Worm (Caenorhabditis elegans): ENCODE measurements around the gene asns-2.

asns-2 gene

DNA sequence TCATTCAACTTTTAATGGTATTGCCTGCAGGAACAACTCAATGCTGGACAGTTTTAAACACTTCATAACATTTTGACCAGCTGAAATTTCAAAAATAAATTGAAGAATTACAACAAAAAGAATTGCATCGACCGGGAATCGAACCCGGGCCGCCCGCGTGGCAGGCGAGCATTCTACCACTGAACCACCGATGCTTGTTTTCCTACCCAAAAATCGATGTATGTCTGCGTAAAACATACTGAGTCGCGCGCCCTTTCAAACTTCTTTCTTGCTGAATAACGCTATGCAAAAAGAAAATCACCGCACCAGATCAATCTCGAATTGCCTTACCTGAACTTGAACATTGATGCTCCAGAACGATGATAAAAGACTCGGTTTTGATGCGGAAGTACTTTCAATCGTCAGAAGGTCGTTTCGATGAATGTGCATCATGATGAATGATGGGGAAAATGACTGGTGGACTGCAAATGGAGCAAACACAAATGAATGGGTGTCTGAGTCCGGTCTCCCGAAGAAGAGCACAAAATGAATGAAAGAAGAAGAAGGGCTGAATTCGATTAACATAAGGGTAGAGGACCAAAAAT is 46.0 kb upstream of the asns-2 start, which contains the start of gene R04E5.7 (continued):
- TF ChIP-seq dpl-1 (GFP tag; optimal IDR thresholded peaks at IDR 0.05) (no peak), ztf-11 (tag; optimal IDR thresholded peaks at IDR 0.05) (no peak), lin-15B (tag; optimal IDR thresholded peaks at IDR 0.05) (no peak), lsy-2 (tag; optimal IDR thresholded peaks at IDR 0.05) (peak in 1 of 2 experiments; percentile 3), nhr-84 (tag; optimal IDR thresholded peaks at IDR 0.05) (no peak), jun-1 (tag; optimal IDR thresholded peaks at IDR 0.05) (no peak), swsn-7 (tag; optimal IDR thresholded peaks at IDR 0.05) (peak; percentile 42), nhr-11 (tag; optimal IDR thresholded peaks at IDR 0.05) (no peak), lin-39 (tag; optimal IDR thresholded peaks at IDR 0.05) (no peak), sptf-1 (tag; optimal IDR thresholded peaks at IDR 0.05) (no peak), snu-23 (GFP tag; optimal IDR thresholded peaks at IDR 0.05) (peak; percentile 43), unc-30 (tag; optimal IDR thresholded peaks at IDR 0.05) (no peak), aha-1 (tag; optimal IDR thresholded peaks at IDR 0.05) (no peak), F16B12.6 (tag; optimal IDR thresholded peaks at IDR 0.05) (no peak), nhr-12 (tag; optimal IDR thresholded peaks at IDR 0.05) (no peak), zag-1 (tag; optimal IDR thresholded peaks at IDR 0.05) (no peak), ces-1 (GFP tag; optimal IDR thresholded peaks at IDR 0.05) (no peak), unc-62 (GFP tag; optimal IDR thresholded peaks at IDR 0.05) (no peak), nhr-77 (tag; optimal IDR thresholded peaks at IDR 0.05) (peak; percentile 16), ceh-88 (GFP tag; IDR thresholded peaks at IDR 0.05) (no peak), sup-37 (GFP tag; optimal IDR thresholded peaks at IDR 0.05) (no peak), mep-1 (tag; optimal IDR thresholded peaks at IDR 0.05) (peak; percentile 5), hlh-17 (GFP tag; optimal IDR thresholded peaks at IDR 0.05; ENCODE audit: borderline replicate concordance) (no peak), mef-2 (tag; optimal IDR thresholded peaks at IDR 0.05) (no peak), tlp-1 (tag; optimal IDR thresholded peaks at IDR 0.05) (no peak), skn-1 (tag; optimal IDR thresholded peaks at IDR 0.05) (peak; percentile 0), hlh-4 (tag; optimal IDR thresholded peaks at IDR 0.05) (no peak), isw-1 (GFP tag; IDR thresholded peaks at IDR 0.05) (no peak), nhr-20 (tag; optimal IDR thresholded peaks at IDR 0.05) (peak; percentile 49), alr-1 (tag; optimal IDR thresholded peaks at IDR 0.05; ENCODE audit: borderline replicate concordance) (no peak), tbx-2 (tag; optimal IDR thresholded peaks at IDR 0.05) (no peak), C04F5.9 (tag; optimal IDR thresholded peaks at IDR 0.05) (no peak), Y116A8C.19 (tag; optimal IDR thresholded peaks at IDR 0.05; ENCODE audit: borderline replicate concordance) (no peak)

DNA sequence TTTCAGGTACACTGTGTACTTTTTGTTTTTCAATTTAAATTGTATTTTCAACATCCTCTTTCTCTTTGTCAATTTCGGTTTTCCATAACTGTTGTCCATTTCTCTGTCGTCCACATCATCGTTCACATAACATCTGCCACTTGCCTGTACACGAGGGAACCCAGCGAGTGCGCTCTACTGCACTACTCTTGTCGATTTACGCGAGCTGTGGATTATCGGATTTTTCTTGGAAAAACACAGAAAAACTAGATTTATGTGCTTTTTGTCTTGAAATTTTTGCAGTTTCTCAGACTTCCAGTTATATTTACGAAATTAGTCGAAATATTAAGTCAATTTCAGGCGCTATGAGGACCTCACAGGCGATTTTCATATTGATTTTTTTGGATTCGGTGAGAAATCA is 41.1 kb upstream of the asns-2 start, which contains the start of gene chup-1:
TSS of gene chup-1 (plus strand) at position 340 of the 400 bp plus-strand sequence.
- TF ChIP-seq lin-14 (GFP tag; optimal IDR thresholded peaks at IDR 0.05) = peak; percentile 64
- no peak for TF ChIP-seq lin-13 (GFP tag; optimal IDR thresholded peaks at IDR 0.05)
- peak in 1 of 3 experiments; percentile 48 for TF ChIP-seq dpl-1 (GFP tag; optimal IDR thresholded peaks at IDR 0.05)
- no peak for TF ChIP-seq nhr-76 (tag; optimal IDR thresholded peaks at IDR 0.05)
- TF ChIP-seq egl-13 (tag; optimal IDR thresholded peaks at IDR 0.05) = no peak
- TF ChIP-seq ceh-82 (tag; optimal IDR thresholded peaks at IDR 0.05) = peak in 1 of 3 experiments; percentile 30
- TF ChIP-seq blmp-1 (tag; optimal IDR thresholded peaks at IDR 0.05) = peak; percentile 73
- TF ChIP-seq elt-2 (tag; optimal IDR thresholded peaks at IDR 0.05) = no peak
- TF ChIP-seq snpc-4 (tag; optimal IDR thresholded peaks at IDR 0.05) = no peak
- no peak for TF ChIP-seq ceh-90 (tag; optimal IDR thresholded peaks at IDR 0.05)
- TF ChIP-seq unc-30 (tag; optimal IDR thresholded peaks at IDR 0.05) = no peak
- peak; percentile 49 for TF ChIP-seq C16A3.4 (tag; optimal IDR thresholded peaks at IDR 0.05)
- peak in 1 of 6 experiments; percentile 30 for TF ChIP-seq elt-3 (tag; optimal IDR thresholded peaks at IDR 0.05)
- TF ChIP-seq fkh-10 (GFP tag; optimal IDR thresholded peaks at IDR 0.05) = no peak
- TF ChIP-seq unc-62 (GFP tag; optimal IDR thresholded peaks at IDR 0.05) = no peak
- TF ChIP-seq nhr-90 (tag; optimal IDR thresholded peaks at IDR 0.05; ENCODE audit: poor library complexity) = no peak
- no peak for TF ChIP-seq nhr-28 (tag; optimal IDR thresholded peaks at IDR 0.05)
- TF ChIP-seq hpl-2 (GFP tag; optimal IDR thresholded peaks at IDR 0.05) = no peak
- TF ChIP-seq F16B12.6 (tag; optimal IDR thresholded peaks at IDR 0.05) = no peak
- TF ChIP-seq ama-1 (optimal IDR thresholded peaks at IDR 0.05) = no peak
- peak; percentile 31 for TF ChIP-seq nhr-20 (tag; optimal IDR thresholded peaks at IDR 0.05)
- no peak for TF ChIP-seq hlh-4 (tag; optimal IDR thresholded peaks at IDR 0.05)
- no peak for TF ChIP-seq mab-9 (GFP tag; IDR thresholded peaks at IDR 0.05)
- peak; percentile 29 for TF ChIP-seq nhr-47 (tag; optimal IDR thresholded peaks at IDR 0.05)
- no peak for TF ChIP-seq mef-2 (tag; optimal IDR thresholded peaks at IDR 0.05)
- no peak for TF ChIP-seq lir-3 (tag; optimal IDR thresholded peaks at IDR 0.05; ENCODE audit: poor library complexity)
- no peak for TF ChIP-seq lin-39 (tag; optimal IDR thresholded peaks at IDR 0.05)
- peak in 1 of 2 experiments; percentile 37 for TF ChIP-seq mdl-1 (tag; optimal IDR thresholded peaks at IDR 0.05)
